Fruit fly (Drosophila melanogaster): ENCODE measurements around the gene CG15387.
A peak's percentile ranks its signal among the peaks of the same experiment; 100 is the strongest.

CG15387 gene

DNA sequence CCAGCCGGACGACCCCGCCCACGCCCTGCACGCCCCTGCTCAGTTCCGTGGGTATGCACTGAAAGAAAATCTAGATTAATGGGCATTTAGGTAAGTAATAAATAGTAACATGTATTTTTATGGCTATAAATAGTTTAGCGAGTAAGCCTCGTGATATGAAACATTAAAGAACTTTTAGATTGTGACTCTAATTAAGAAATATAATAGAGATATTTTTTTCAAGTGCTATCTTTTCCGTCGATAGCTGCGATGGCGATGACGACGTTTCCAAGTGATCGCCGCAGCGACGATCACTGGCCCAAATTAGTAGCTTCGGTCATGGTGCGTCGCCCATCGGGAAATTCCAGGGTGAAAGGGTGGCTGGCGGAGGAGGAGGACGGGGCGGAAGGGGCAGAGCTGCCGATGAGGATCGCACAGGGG, 46.0 kb downstream of the CG15387 start (continued):
- peak; percentile 91 for TF ChIP-seq CG31441 (GFP tag; IDR thresholded peaks at IDR 0.05)
- TF ChIP-seq pfk (GFP tag; optimal IDR thresholded peaks at IDR 0.05), result no peak
- TF ChIP-seq ken (GFP tag; IDR thresholded peaks at IDR 0.05), result peak; percentile 91
- TF ChIP-seq mam (GFP tag; optimal IDR thresholded peaks at IDR 0.05), result peak; percentile 61
- TF ChIP-seq danr (GFP tag; IDR thresholded peaks at IDR 0.05), result peak; percentile 70
- no peak for TF ChIP-seq CG4282 (GFP tag; optimal IDR thresholded peaks at IDR 0.05)
- peak; percentile 77 for TF ChIP-seq CG13775 (GFP tag; optimal IDR thresholded peaks at IDR 0.05)
- TF ChIP-seq Ravus (GFP tag; IDR thresholded peaks at IDR 0.05), result peak; percentile 58
- peak; percentile 52 for TF ChIP-seq HLH54F (GFP tag; optimal IDR thresholded peaks at IDR 0.05)
- TF ChIP-seq pan (optimal IDR thresholded peaks at IDR 0.05), result no peak
- peak in 1 of 2 experiments; percentile 91 for TF ChIP-seq pan (GFP tag; optimal IDR thresholded peaks at IDR 0.05 in 1 of 2, IDR thresholded peaks at IDR 0.05 in 1 of 2)
- TF ChIP-seq tin (GFP tag; optimal IDR thresholded peaks at IDR 0.05), result peak; percentile 91
- TF ChIP-seq odd (GFP tag; optimal IDR thresholded peaks at IDR 0.05), result peak; percentile 77
- TF ChIP-seq CG4360 (GFP tag; IDR thresholded peaks at IDR 0.05), result peak; percentile 59
- peak; percentile 84 for TF ChIP-seq ems (GFP tag; optimal IDR thresholded peaks at IDR 0.05)
- no peak for TF ChIP-seq ato (GFP tag; IDR thresholded peaks at IDR 0.05; ENCODE audit: partially characterized antibody)
- peak; percentile 42 for TF ChIP-seq schlank (tag; optimal IDR thresholded peaks at IDR 0.05)
- TF ChIP-seq otp (GFP tag; IDR thresholded peaks at IDR 0.05), result peak; percentile 92
- peak; percentile 79 for TF ChIP-seq Nf-YB (GFP tag; optimal IDR thresholded peaks at IDR 0.05)
- TF ChIP-seq tgo (GFP tag; IDR thresholded peaks at IDR 0.05), result peak; percentile 90
- TF ChIP-seq Atf3 (GFP tag; optimal IDR thresholded peaks at IDR 0.05), result peak; percentile 64
- no peak for TF ChIP-seq hkb (optimal IDR thresholded peaks at IDR 0.05)
- peak; percentile 95 for TF ChIP-seq hkb (GFP tag; IDR thresholded peaks at IDR 0.05)
- peak; percentile 84 for TF ChIP-seq sqz (GFP tag; optimal IDR thresholded peaks at IDR 0.05)
- peak; percentile 81 for TF ChIP-seq Camta (GFP tag; optimal IDR thresholded peaks at IDR 0.05)
- peak; percentile 73 for TF ChIP-seq CG9932 (GFP tag; IDR thresholded peaks at IDR 0.05)
- peak; percentile 54 for TF ChIP-seq her (GFP tag; optimal IDR thresholded peaks at IDR 0.05)
- peak; percentile 57 for TF ChIP-seq Jarid2 (GFP tag; optimal IDR thresholded peaks at IDR 0.05)
- TF ChIP-seq CG33213 (GFP tag; optimal IDR thresholded peaks at IDR 0.05), result peak; percentile 63
- TF ChIP-seq az2 (GFP tag; optimal IDR thresholded peaks at IDR 0.05), result peak; percentile 90
- peak; percentile 20 for TF ChIP-seq CG2116 (GFP tag; optimal IDR thresholded peaks at IDR 0.05)
- peak; percentile 91 for TF ChIP-seq trem (tag; optimal IDR thresholded peaks at IDR 0.05)
- peak; percentile 57 for TF ChIP-seq CG8944 (GFP tag; optimal IDR thresholded peaks at IDR 0.05)
- TF ChIP-seq nom (GFP tag; optimal IDR thresholded peaks at IDR 0.05), result peak; percentile 78
- peak; percentile 60 for TF ChIP-seq CG13624 (GFP tag; optimal IDR thresholded peaks at IDR 0.05)
- peak; percentile 75 for TF ChIP-seq Hsf (GFP tag; optimal IDR thresholded peaks at IDR 0.05)
- peak; percentile 84 for TF ChIP-seq MTF-1 (GFP tag; optimal IDR thresholded peaks at IDR 0.05; ENCODE audit: borderline replicate concordance)
- peak; percentile 9 for TF ChIP-seq zfh2 (GFP tag; optimal IDR thresholded peaks at IDR 0.05)
- TF ChIP-seq CG11093 (GFP tag; IDR thresholded peaks at IDR 0.05), result peak; percentile 84
- TF ChIP-seq Tbp (GFP tag; optimal IDR thresholded peaks at IDR 0.05), result no peak
- TF ChIP-seq CG14965 (GFP tag; optimal IDR thresholded peaks at IDR 0.05; ENCODE audit: borderline replicate concordance), result peak; percentile 21
- peak; percentile 93 for TF ChIP-seq CG7839 (tag; optimal IDR thresholded peaks at IDR 0.05)
- no peak for TF ChIP-seq CG13287 (GFP tag; IDR thresholded peaks at IDR 0.05; ENCODE audit: partially characterized antibody)
- TF ChIP-seq dati (GFP tag; IDR thresholded peaks at IDR 0.05), result peak; percentile 89
- TF ChIP-seq lov (optimal IDR thresholded peaks at IDR 0.05), result no peak
- TF ChIP-seq lov (GFP tag; IDR thresholded peaks at IDR 0.05), result peak; percentile 89
- TF ChIP-seq sob (GFP tag; IDR thresholded peaks at IDR 0.05), result peak; percentile 87
- no peak for TF ChIP-seq CG34224 (GFP tag; IDR thresholded peaks at IDR 0.05; ENCODE audit: partially characterized antibody)
- peak; percentile 68 for TF ChIP-seq Oaz (GFP tag; IDR thresholded peaks at IDR 0.05)
- no peak for TF ChIP-seq knrl (GFP tag; IDR thresholded peaks at IDR 0.05; ENCODE audit: partially characterized antibody)
- TF ChIP-seq Mrtf (GFP tag; IDR thresholded peaks at IDR 0.05), result peak; percentile 87
- TF ChIP-seq Fer1 (GFP tag; optimal IDR thresholded peaks at IDR 0.05), result peak; percentile 88

Data from whole organism, embryonic.